Worm (Caenorhabditis elegans): Measurements from ENCODE around the gene K09C8.8.

The K09C8.8 gene

DNA sequence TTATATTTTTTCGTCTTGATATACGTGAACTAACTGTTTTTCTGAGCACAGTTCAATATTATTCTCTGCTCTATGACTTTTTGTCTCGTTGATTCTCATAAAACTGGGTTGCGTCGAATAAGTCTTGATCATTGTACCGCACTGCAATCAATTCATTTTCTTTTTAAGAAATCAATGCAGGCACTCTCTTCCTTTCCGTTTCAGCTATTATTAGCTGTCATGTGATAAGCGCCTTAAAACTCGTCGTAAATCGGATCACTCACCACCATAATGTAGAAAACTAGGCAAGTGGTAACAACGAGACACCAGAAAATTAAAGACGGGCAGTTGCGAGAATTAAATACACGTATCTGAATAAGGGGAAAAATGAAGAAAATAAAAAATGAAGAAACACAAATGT, 36.7 kb downstream of the K09C8.8 start:
- TF ChIP-seq tbx-11 (GFP tag; IDR thresholded peaks at IDR 0.05) (no peak), ama-1 (optimal IDR thresholded peaks at IDR 0.05) (no peak), ets-7 (tag; optimal IDR thresholded peaks at IDR 0.05) (no peak), scrt-1 (GFP tag; IDR thresholded peaks at IDR 0.05) (no peak)

DNA sequence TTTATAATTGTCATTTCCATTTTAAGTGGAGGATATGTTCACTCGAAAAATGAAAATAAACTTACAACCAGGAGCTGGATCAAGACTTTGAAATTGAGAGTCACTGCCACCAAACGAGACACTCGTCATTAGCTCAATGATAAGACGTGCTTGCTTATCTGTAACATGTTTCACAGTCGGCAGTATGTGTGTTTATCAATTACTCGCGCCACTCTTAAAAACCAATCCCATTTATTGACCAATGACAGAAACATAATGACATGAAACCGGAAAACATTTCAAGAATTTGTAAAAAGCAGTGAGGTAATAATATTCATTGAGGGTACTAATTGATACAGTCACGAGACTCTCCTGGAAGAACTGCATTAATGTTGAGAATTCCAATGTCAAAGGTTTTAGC, 37.3 kb downstream of the K09C8.8 start, which contains the start of gene del-5:
TSS of gene del-5 (minus strand) at position 130 of the 400 bp plus-strand sequence.
- TF ChIP-seq hmbx-1 (tag; optimal IDR thresholded peaks at IDR 0.05) = no peak

DNA sequence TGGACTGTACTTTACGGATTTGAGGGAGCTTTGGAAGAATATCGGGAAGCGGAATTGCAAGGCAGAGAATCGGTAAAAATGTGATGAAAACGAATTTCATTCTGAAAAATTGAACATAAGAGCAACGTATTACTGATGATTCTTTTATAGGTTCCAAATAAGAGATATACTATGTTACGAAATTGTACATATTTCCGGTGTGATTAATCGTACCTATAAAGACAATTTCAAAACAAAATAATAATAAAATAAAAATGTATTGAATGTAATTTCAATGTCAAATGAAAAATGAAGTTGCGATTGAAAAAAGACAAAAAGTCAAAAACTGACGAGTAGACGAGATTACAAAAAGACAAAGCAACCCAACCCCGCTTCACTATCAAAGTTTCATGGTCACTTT, 38.2 kb downstream of the K09C8.8 start, which contains the start of gene ttr-31:
TSS of gene ttr-31 (minus strand) at position 101 of the 400 bp plus-strand sequence.
- TF ChIP-seq pes-1 (GFP tag; IDR thresholded peaks at IDR 0.05) = no peak
- no peak for TF ChIP-seq F13C5.2 (tag; optimal IDR thresholded peaks at IDR 0.05)
- TF ChIP-seq tbx-37 (GFP tag; conservative IDR thresholded peaks at IDR 0.05) = no peak

DNA sequence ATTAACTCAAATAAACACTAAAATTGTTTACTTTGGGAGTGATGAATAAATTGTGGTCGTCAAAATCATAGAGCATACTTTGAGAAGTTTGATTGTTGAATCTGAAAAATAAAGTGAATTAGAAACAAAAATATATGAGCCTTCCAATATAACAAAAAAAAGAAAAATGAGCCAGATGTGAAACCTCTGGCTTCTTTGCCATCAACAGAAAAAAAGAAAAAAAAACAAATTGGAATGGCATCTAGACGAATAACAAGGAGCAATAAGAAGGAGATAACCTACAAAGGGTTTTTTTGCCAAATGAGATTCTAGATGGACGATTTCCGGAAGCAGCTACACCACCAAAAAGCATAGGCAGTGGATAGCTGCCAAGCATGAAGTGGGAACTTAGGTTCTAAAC, 39.8 kb downstream of the K09C8.8 start, which contains the start of gene F58A3.4:
TSS of gene F58A3.4 (minus strand) at position 101 of the 400 bp plus-strand sequence.
- TF ChIP-seq scrt-1 (GFP tag; IDR thresholded peaks at IDR 0.05) (no peak), hmbx-1 (tag; optimal IDR thresholded peaks at IDR 0.05) (no peak), tbx-11 (GFP tag; IDR thresholded peaks at IDR 0.05) (no peak)

DNA sequence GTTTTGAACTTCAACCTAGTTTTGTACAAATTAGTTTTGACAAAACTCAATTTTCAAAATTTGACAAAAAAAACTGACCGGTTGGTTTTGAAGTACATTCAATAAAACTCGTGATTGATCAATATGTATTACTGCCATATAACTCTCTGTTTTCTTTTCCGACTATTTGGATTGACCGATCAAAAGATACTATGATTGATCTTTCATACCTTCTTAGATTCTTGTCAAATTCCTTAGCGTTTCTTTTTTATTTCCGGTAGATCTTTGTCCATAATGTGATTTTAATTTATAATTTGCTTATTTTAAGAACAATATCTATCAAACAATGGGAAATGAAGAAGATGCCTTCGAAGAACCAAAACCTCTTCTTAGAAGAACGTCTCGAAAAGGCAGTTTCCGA, 41.6 kb downstream of the K09C8.8 start, which contains the start of gene F58A3.3:
TSS of gene F58A3.3 (plus strand) at position 301 of the 400 bp plus-strand sequence.
- no peak for TF ChIP-seq hmbx-1 (tag; optimal IDR thresholded peaks at IDR 0.05)
- no peak for TF ChIP-seq tbx-11 (GFP tag; IDR thresholded peaks at IDR 0.05)

DNA sequence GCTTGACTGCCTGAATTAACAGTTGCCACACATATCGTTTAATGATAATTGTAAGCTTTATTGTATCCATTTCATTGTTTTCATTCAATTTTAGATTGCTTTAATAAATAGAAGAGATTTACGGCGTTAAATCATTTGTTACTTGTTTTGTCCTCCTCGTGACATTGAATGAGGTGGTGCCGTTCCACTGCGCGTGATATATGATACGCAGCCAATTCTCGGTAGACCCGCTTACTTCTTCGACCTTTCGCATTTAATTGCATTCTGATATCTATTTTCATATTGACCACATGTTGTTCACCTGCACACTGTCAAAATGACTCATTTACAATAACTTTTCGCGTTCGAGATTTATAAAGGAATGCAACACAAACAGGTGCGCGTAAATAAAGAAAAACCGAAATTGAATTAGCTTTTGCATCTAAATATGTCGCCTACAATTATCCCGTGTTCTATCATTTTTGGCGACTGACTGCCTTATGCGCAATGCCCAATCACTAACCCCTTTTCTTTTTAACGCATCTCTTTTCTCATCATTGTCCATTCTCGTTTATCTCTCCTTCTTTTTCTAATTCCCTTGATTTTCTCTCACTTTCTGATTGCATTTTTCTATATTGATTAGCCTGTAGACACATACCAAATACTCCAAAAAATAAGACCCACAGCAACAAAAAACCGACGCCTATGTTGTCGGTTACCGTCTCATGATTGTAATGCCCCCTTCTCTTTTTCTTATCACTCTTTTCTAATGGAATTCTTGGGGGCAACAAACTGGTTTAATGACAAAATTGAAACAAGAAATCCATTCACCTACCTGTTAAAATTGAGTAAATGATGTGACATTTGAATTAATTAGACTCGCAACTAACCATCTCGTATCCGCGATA, 43.9 kb downstream of the K09C8.8 start:
- TF ChIP-seq aly-1 (tag; optimal IDR thresholded peaks at IDR 0.05) (no peak), tra-4 (tag; optimal IDR thresholded peaks at IDR 0.05) (no peak), tbx-37 (GFP tag; conservative IDR thresholded peaks at IDR 0.05) (no peak), scrt-1 (GFP tag; IDR thresholded peaks at IDR 0.05) (no peak), hmbx-1 (tag; optimal IDR thresholded peaks at IDR 0.05) (no peak), flt-1 (GFP tag; IDR thresholded peaks at IDR 0.05) (no peak), pes-1 (GFP tag; IDR thresholded peaks at IDR 0.05) (no peak), F13C5.2 (tag; optimal IDR thresholded peaks at IDR 0.05) (no peak)

DNA sequence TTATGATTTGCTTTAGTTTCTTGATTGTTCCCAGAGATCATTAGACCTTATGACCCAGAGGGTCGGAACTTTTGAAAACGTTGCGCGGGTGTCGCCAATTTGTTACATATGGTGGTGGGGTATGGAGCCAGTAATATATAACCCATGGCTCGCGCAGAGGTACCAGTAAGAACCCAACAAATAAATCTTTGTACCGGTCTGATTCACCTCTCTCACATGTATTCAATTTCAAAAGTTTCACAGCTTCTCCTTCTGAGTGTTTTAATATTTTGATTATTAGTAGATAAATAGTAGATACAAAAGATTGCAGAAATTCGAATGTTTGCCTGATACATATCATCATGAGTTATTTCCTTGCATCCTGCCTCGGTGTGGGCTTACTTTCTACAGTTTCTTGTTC, 45.4 kb downstream of the K09C8.8 start, which contains the start of gene egl-15:
TSS of gene egl-15 (plus strand) at position 301 of the 400 bp plus-strand sequence.
- TF ChIP-seq hnd-1 (tag; optimal IDR thresholded peaks at IDR 0.05) = no peak
- TF ChIP-seq tra-4 (tag; optimal IDR thresholded peaks at IDR 0.05) = no peak
- no peak for TF ChIP-seq B0310.2 (tag; optimal IDR thresholded peaks at IDR 0.05)
- no peak for TF ChIP-seq ets-7 (tag; optimal IDR thresholded peaks at IDR 0.05)
- TF ChIP-seq hmbx-1 (tag; optimal IDR thresholded peaks at IDR 0.05) = no peak
- TF ChIP-seq tbx-11 (GFP tag; IDR thresholded peaks at IDR 0.05) = no peak
- no peak for TF ChIP-seq tbx-37 (GFP tag; conservative IDR thresholded peaks at IDR 0.05)
- TF ChIP-seq aly-1 (tag; optimal IDR thresholded peaks at IDR 0.05) = no peak
- no peak for TF ChIP-seq ama-1 (optimal IDR thresholded peaks at IDR 0.05)
- no peak for TF ChIP-seq ceh-13 (GFP tag; optimal IDR thresholded peaks at IDR 0.05)

Measured in whole organism, early embryonic.